Fruit fly (Drosophila melanogaster) whole organism, wandering third instar larva: ENCODE data around the gene CG13012.

Experiments used
- Abd-B ChIP-seq: fragments of >200 bp; optimal IDR thresholded peaks from 2 replicates; lab custom pipeline; 2017; ENCODE audit warnings: missing biosample characterization, missing genetic modification characterization
- CG32264 ChIP-seq: fragments of 200-800 bp; sonication (Bioruptor generic); optimal IDR thresholded peaks from 2 replicates; lab custom pipeline; 2016; ENCODE audit warnings: missing biosample characterization, missing genetic modification characterization
- Hr78 ChIP-seq: fragments of >200 bp; optimal IDR thresholded peaks from 2 replicates; lab custom pipeline; 2017; ENCODE audit warnings: missing biosample characterization, missing genetic modification characterization
- Hr83 ChIP-seq: fragments of 200-300 bp; sonication (Bioruptor generic); optimal IDR thresholded peaks from 2 replicates; lab custom pipeline; 2016; ENCODE audit warnings: missing biosample characterization, mild to moderate bottlenecking, missing genetic modification characterization, moderate library complexity; ENCODE audit not compliant: poor library complexity, severe bottlenecking
- Jra ChIP-seq: sonication (Bioruptor generic); optimal IDR thresholded peaks from 2 replicates; lab custom pipeline; 2016; ENCODE audit warnings: missing biosample characterization, missing genetic modification characterization
- OdsH ChIP-seq: fragments of 200-800 bp; sonication (Bioruptor generic); optimal IDR thresholded peaks from 2 replicates; lab custom pipeline; 2016; ENCODE audit warnings: missing biosample characterization, mild to moderate bottlenecking, missing genetic modification characterization
- br ChIP-seq: fragments of 200-800 bp; sonication (Bioruptor generic); optimal IDR thresholded peaks from 2 replicates; lab custom pipeline; 2016; ENCODE audit warnings: missing biosample characterization, missing genetic modification characterization
- dmrt93B ChIP-seq: fragments of 200-800 bp; sonication (Bioruptor generic); optimal IDR thresholded peaks from 2 replicates; lab custom pipeline; 2018; ENCODE audit warnings: missing biosample characterization, mild to moderate bottlenecking, missing genetic modification characterization
- dsf ChIP-seq: sonication (Bioruptor generic); optimal IDR thresholded peaks from 2 replicates; lab custom pipeline; 2016; ENCODE audit warnings: missing biosample characterization, missing genetic modification characterization, borderline replicate concordance
- jim ChIP-seq: fragments of 175-275, 200-325 bp; sonication (Bioruptor generic); optimal IDR thresholded peaks from 2 replicates; lab custom pipeline; 2016; ENCODE audit warnings: missing biosample characterization, mild to moderate bottlenecking, missing genetic modification characterization
- pan ChIP-seq: fragments of >200 bp; optimal IDR thresholded peaks from 2 replicates; lab custom pipeline; 2017
- sv ChIP-seq: fragments of 200-800 bp; sonication (Bioruptor generic); optimal IDR thresholded peaks from 3 replicates; lab custom pipeline; 2016; ENCODE audit warnings: missing biosample characterization, missing genetic modification characterization
- usp ChIP-seq: fragments of >200 bp; optimal IDR thresholded peaks from 2 replicates; lab custom pipeline; 2017; ENCODE audit warnings: missing biosample characterization, missing genetic modification characterization

dm6 chrX:16623524-16623923 is 53.0 kb downstream of the CG13012 start:
- TF ChIP-seq usp (GFP tag; lab: Kevin White, UChicago), result no peak
- TF ChIP-seq dmrt93B, result no peak
- TF ChIP-seq CG32264 (GFP tag; lab: Kevin White, UChicago), result no peak
- no peak for TF ChIP-seq OdsH
- no peak for TF ChIP-seq pan (lab: Kevin White, UChicago)
- TF ChIP-seq Hr78 (GFP tag; lab: Kevin White, UChicago), result no peak
- TF ChIP-seq sv (GFP tag; lab: Kevin White, UChicago), result no peak
- no peak for TF ChIP-seq Jra (GFP tag; lab: Kevin White, UChicago)
- TF ChIP-seq Abd-B (GFP tag; lab: Kevin White, UChicago), result no peak
- TF ChIP-seq br (GFP tag; lab: Kevin White, UChicago), result no peak
- TF ChIP-seq Hr83 (GFP tag; lab: Kevin White, UChicago), result no peak
- TF ChIP-seq jim (GFP tag; lab: Kevin White, UChicago), result no peak
- TF ChIP-seq dsf (GFP tag; lab: Kevin White, UChicago), result no peak
